Worm (Caenorhabditis elegans) whole organism, young adult: ENCODE measurements around the gene utx-1.

ENCODE experiments used
- Y95B8A.8 ChIP-seq: fragments of 200-800 bp; sonication (Bioruptor generic); IDR thresholded peaks from 2 replicates; pipeline ENCODE4 v1.3.6; 2022; ENCODE audit warnings: missing genetic modification reagents, missing genetic modification characterization, missing compliant biosample characterization
- nhr-179 ChIP-seq: sonication (generic microtip); optimal IDR thresholded peaks from 2 replicates; lab custom pipeline; 2016; ENCODE audit warnings: mild to moderate bottlenecking, missing genetic modification characterization, missing compliant biosample characterization

DNA sequence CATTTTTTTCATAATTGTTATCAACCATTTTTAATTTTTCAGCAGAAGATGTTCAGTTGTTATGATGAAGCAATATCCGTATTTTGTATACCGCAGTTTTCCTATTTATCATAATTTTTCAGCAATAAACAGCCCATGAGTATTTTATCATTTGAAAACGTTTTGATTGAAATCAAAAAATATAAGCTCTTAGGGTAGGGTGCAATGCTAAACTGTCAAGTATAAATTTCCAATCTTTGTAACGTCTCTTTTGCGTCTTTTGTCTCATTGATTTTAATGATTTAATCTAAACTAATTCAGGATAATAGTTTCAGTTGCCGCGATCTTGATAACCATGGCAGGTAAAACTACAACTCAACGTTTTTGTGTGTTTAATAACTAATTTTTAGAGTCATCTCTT, 44.3 kb downstream of the utx-1 start, which contains the start of gene F18E9.1:
- TF ChIP-seq nhr-179 (tag; lab: Kevin White, UChicago) (no peak), Y95B8A.8 (GFP tag; lab: Robert Waterston, UW) (no peak)
